Worm (Caenorhabditis elegans) whole organism, L3 larva: ENCODE data around the gene cutl-19.
A peak's percentile ranks its signal among the peaks of the same experiment; 100 is the strongest.

ENCODE experiments used
- R02D3.7 ChIP-seq: fragments of 150-350 bp; optimal IDR thresholded peaks from 2 replicates; lab custom pipeline; 2014; ENCODE audit warnings: missing biosample characterization, missing genetic modification characterization
- ZK546.5 ChIP-seq: sonication (generic microtip); optimal IDR thresholded peaks from 2 replicates; lab custom pipeline; 2017; ENCODE audit warnings: missing biosample characterization, missing genetic modification characterization
- aly-2 ChIP-seq: fragments of 150-350 bp; optimal IDR thresholded peaks from 2 replicates; lab custom pipeline; 2014; ENCODE audit warnings: missing biosample characterization, missing genetic modification characterization
- ama-1 ChIP-seq: fragments of 150-350 bp; optimal IDR thresholded peaks from 2 replicates; lab custom pipeline; 2018
- ceh-16 ChIP-seq: sonication (generic microtip); optimal IDR thresholded peaks from 2 replicates; lab custom pipeline; 2017; ENCODE audit warnings: missing biosample characterization, missing genetic modification characterization
- ceh-28 ChIP-seq: fragments of 150-350 bp; optimal IDR thresholded peaks from 2 replicates; lab custom pipeline; 2014; ENCODE audit warnings: missing biosample characterization, missing genetic modification reagents, missing genetic modification characterization
- ceh-82 ChIP-seq: fragments of 150-350 bp; optimal IDR thresholded peaks from 2 replicates; lab custom pipeline; 2014; ENCODE audit warnings: missing biosample characterization, missing genetic modification characterization
- ceh-9 ChIP-seq: sonication (generic microtip); optimal IDR thresholded peaks from 2 replicates; lab custom pipeline; 2018; ENCODE audit warnings: missing biosample characterization, missing genetic modification characterization
- daf-12 ChIP-seq: fragments of 150-350 bp; optimal IDR thresholded peaks from 2 replicates; lab custom pipeline; 2014; ENCODE audit warnings: missing biosample characterization, missing genetic modification reagents, missing genetic modification characterization
- egl-27 ChIP-seq: sonication (generic microtip); optimal IDR thresholded peaks from 4 replicates; lab custom pipeline; 2017; ENCODE audit warnings: missing biosample characterization, missing genetic modification reagents, missing genetic modification characterization
- egl-5 ChIP-seq: fragments of 150-350 bp; optimal IDR thresholded peaks from 2 replicates; lab custom pipeline; 2017; ENCODE audit warnings: missing biosample characterization, missing genetic modification reagents, missing genetic modification characterization, inconsistent platforms
- elt-1 ChIP-seq: fragments of 150-350 bp; optimal IDR thresholded peaks from 2 replicates; lab custom pipeline; 2014; ENCODE audit warnings: missing biosample characterization, missing genetic modification characterization
- elt-2 ChIP-seq: sonication (generic microtip); optimal IDR thresholded peaks from 2 replicates; lab custom pipeline; 2016; ENCODE audit warnings: missing genetic modification reagents, mild to moderate bottlenecking, missing genetic modification characterization, missing compliant biosample characterization
- elt-3 ChIP-seq, 3 experiments: fragments of 150-350 bp in 1 of 3; sonication (generic microtip) in 2 of 3; optimal IDR thresholded peaks; 2 replicates in 2 of 3; 4 replicates in 1 of 3; lab custom pipeline; 2014 to 2017; ENCODE audit warnings: missing biosample characterization in 3 of 3, missing genetic modification characterization in 3 of 3
- eor-1 ChIP-seq, 2 experiments: fragments of 150-350 bp; optimal IDR thresholded peaks; 2 replicates each; lab custom pipeline; 2014 to 2018; ENCODE audit warnings: missing biosample characterization in 2 of 2, missing genetic modification characterization in 2 of 2
- fkh-10 ChIP-seq: sonication (generic microtip); optimal IDR thresholded peaks from 2 replicates; lab custom pipeline; 2017; ENCODE audit warnings: missing biosample characterization, missing genetic modification reagents, missing genetic modification characterization
- fkh-2 ChIP-seq: fragments of 150-350 bp; optimal IDR thresholded peaks from 2 replicates; lab custom pipeline; 2014; ENCODE audit warnings: missing biosample characterization, missing genetic modification reagents, missing genetic modification characterization
- fos-1 ChIP-seq: fragments of 150-350 bp; optimal IDR thresholded peaks from 2 replicates; lab custom pipeline; 2014; ENCODE audit warnings: missing biosample characterization, missing genetic modification characterization
- hmg-11 ChIP-seq: sonication (generic microtip); optimal IDR thresholded peaks from 2 replicates; lab custom pipeline; 2016; ENCODE audit warnings: missing genetic modification characterization, missing compliant biosample characterization
- jun-1 ChIP-seq: fragments of 150-350 bp; optimal IDR thresholded peaks from 2 replicates; lab custom pipeline; 2014; ENCODE audit warnings: missing biosample characterization, missing genetic modification reagents, missing genetic modification characterization
- lin-15B ChIP-seq: fragments of 150-350 bp; optimal IDR thresholded peaks from 2 replicates; lab custom pipeline; 2014; ENCODE audit warnings: missing biosample characterization, missing genetic modification characterization
- lin-39 ChIP-seq: fragments of 150-350 bp; optimal IDR thresholded peaks from 2 replicates; lab custom pipeline; 2018; ENCODE audit warnings: missing biosample characterization, missing genetic modification reagents, missing genetic modification characterization
- lsy-12 ChIP-seq: sonication (generic microtip); optimal IDR thresholded peaks from 2 replicates; lab custom pipeline; 2016; ENCODE audit warnings: mild to moderate bottlenecking, missing genetic modification characterization, missing compliant biosample characterization
- mdl-1 ChIP-seq: fragments of 150-350 bp; optimal IDR thresholded peaks from 2 replicates; lab custom pipeline; 2014; ENCODE audit warnings: missing biosample characterization, missing genetic modification characterization
- mml-1 ChIP-seq: fragments of 150-350 bp; sonication (generic microtip); optimal IDR thresholded peaks from 3 replicates; lab custom pipeline; 2014; ENCODE audit warnings: missing biosample characterization, missing genetic modification characterization
- nfya-1 ChIP-seq: sonication (generic microtip); optimal IDR thresholded peaks from 2 replicates; lab custom pipeline; 2017; ENCODE audit warnings: missing genetic modification characterization, mild to moderate bottlenecking, missing compliant biosample characterization, antibody characterized with exemption, moderate library complexity; ENCODE audit not compliant: insufficient read depth
- nhr-11 ChIP-seq: fragments of 150-350 bp; optimal IDR thresholded peaks from 2 replicates; lab custom pipeline; 2014; ENCODE audit warnings: missing biosample characterization, missing genetic modification characterization
- nhr-12 ChIP-seq: fragments of 150-350 bp; optimal IDR thresholded peaks from 2 replicates; lab custom pipeline; 2014; ENCODE audit warnings: missing biosample characterization, missing genetic modification characterization
- nhr-23 ChIP-seq: fragments of 150-350 bp; optimal IDR thresholded peaks from 2 replicates; lab custom pipeline; 2014; ENCODE audit warnings: missing biosample characterization, missing genetic modification reagents, missing genetic modification characterization
- nhr-237 ChIP-seq: fragments of 150-350 bp; optimal IDR thresholded peaks from 2 replicates; lab custom pipeline; 2014; ENCODE audit warnings: missing biosample characterization, missing genetic modification characterization
- nhr-25 ChIP-seq: sonication (generic microtip); optimal IDR thresholded peaks from 2 replicates; lab custom pipeline; 2017; ENCODE audit warnings: missing biosample characterization, missing genetic modification characterization
- nhr-28 ChIP-seq: fragments of 150-350 bp; optimal IDR thresholded peaks from 2 replicates; lab custom pipeline; 2014; ENCODE audit warnings: missing biosample characterization, missing genetic modification characterization
- nhr-43 ChIP-seq: sonication (generic microtip); optimal IDR thresholded peaks from 2 replicates; lab custom pipeline; 2016; ENCODE audit warnings: mild to moderate bottlenecking, missing genetic modification characterization, missing compliant biosample characterization; ENCODE audit not compliant: poor library complexity, severe bottlenecking
- nhr-67 ChIP-seq: fragments of 150-350 bp; optimal IDR thresholded peaks from 2 replicates; lab custom pipeline; 2014; ENCODE audit warnings: missing biosample characterization, missing genetic modification characterization
- nhr-76 ChIP-seq: fragments of 150-350 bp; sonication (generic microtip); optimal IDR thresholded peaks from 5 replicates; lab custom pipeline; 2014; ENCODE audit warnings: missing biosample characterization, missing genetic modification characterization
- nhr-77 ChIP-seq: fragments of 150-350 bp; optimal IDR thresholded peaks from 2 replicates; lab custom pipeline; 2014; ENCODE audit warnings: missing biosample characterization, missing genetic modification characterization
- pha-4 ChIP-seq: fragments of 150-350 bp; optimal IDR thresholded peaks from 2 replicates; lab custom pipeline; 2014; ENCODE audit warnings: missing biosample characterization, missing genetic modification reagents, missing genetic modification characterization
- pqm-1 ChIP-seq: fragments of 150-350 bp; optimal IDR thresholded peaks from 2 replicates; lab custom pipeline; 2017; ENCODE audit warnings: missing biosample characterization, missing genetic modification characterization, inconsistent platforms
- sea-2 ChIP-seq: fragments of 150-350 bp; sonication (generic microtip); optimal IDR thresholded peaks from 4 replicates; lab custom pipeline; 2014; ENCODE audit warnings: missing biosample characterization, missing genetic modification reagents, missing genetic modification characterization
- skn-1 ChIP-seq: fragments of 150-350 bp; optimal IDR thresholded peaks from 2 replicates; lab custom pipeline; 2014; ENCODE audit warnings: missing biosample characterization, missing genetic modification characterization
- snpc-4 ChIP-seq: fragments of 150-350 bp; optimal IDR thresholded peaks from 2 replicates; lab custom pipeline; 2014; ENCODE audit warnings: missing biosample characterization, missing genetic modification characterization
- tbx-2 ChIP-seq: sonication (generic microtip); optimal IDR thresholded peaks from 2 replicates; lab custom pipeline; 2016; ENCODE audit warnings: mild to moderate bottlenecking, missing genetic modification characterization, missing compliant biosample characterization
- unc-39 ChIP-seq: sonication (generic microtip); optimal IDR thresholded peaks from 4 replicates; lab custom pipeline; 2017; ENCODE audit warnings: missing biosample characterization, missing genetic modification characterization
- unc-62 ChIP-seq: fragments of 150-350 bp; sonication (generic microtip); optimal IDR thresholded peaks from 4 replicates; lab custom pipeline; 2014; ENCODE audit warnings: missing biosample characterization, missing genetic modification reagents, missing genetic modification characterization
- zag-1 ChIP-seq: fragments of 150-350 bp; optimal IDR thresholded peaks from 2 replicates; lab custom pipeline; 2014; ENCODE audit warnings: missing biosample characterization, missing genetic modification characterization
- ztf-11 ChIP-seq: fragments of 150-350 bp; optimal IDR thresholded peaks from 2 replicates; lab custom pipeline; 2014; ENCODE audit warnings: missing biosample characterization, missing genetic modification characterization
- ztf-4 ChIP-seq: fragments of 150-350 bp; optimal IDR thresholded peaks from 2 replicates; lab custom pipeline; 2014; ENCODE audit warnings: missing biosample characterization, missing genetic modification characterization

cutl-19 gene

DNA sequence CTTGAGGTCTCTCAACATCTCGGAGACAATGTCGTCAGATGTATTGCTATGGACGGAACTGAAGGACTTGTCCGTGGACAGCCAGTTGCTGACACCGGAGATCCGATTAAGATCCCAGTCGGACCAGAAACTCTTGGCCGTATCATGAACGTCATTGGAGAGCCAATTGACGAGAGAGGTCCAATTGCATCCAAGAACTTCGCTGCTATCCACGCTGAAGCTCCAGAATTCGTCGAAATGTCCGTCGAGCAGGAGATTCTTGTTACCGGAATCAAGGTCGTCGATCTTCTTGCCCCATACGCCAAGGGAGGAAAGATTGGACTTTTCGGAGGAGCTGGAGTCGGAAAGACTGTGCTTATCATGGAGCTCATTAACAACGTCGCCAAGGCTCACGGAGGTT lies 11.4 kb upstream of the cutl-19 start:
- TF ChIP-seq nhr-77 (tag; lab: Kevin White, UChicago) (no peak), ama-1 (lab: Kevin White, UChicago) (no peak), elt-2 (tag; lab: Kevin White, UChicago) (no peak), fos-1 (tag; lab: Kevin White, UChicago) (no peak), nhr-67 (tag; lab: Kevin White, UChicago) (no peak)

DNA sequence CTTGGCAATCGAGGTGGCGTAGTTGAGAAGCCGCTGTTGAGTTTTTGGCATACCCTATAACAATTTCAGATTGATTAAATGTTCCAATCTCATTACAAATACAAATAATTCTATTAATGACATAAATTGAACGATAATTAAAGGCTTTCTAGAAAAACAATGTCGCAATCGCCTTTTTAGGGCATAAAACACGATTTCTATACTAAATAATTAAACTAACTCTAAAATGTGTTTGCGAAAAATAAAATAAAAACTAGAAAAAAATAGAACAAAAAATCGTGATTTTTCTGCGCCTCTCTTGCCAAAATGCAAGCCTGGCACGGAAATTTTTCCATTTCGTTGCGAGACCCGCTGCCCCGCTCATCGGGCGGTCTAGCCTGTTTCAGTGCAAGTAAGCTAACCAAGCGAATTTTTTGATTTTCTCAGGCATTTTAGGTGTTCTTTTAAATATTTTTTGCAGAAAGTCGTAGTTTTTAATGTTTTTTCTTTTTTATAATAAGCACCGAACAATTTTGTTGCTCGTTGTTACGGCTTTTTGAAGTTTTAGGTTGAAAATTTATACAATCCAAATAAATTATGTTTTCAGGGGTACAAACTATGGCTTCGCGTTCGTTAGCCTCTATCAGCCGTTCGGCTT lies 10.5 kb upstream of the cutl-19 start, which contains the start of the genes C34E10.12, C34E10.10 and atp-2:
TSS of gene C34E10.12 (minus strand) at position 51 of the 637 bp plus-strand sequence.
TSS of gene C34E10.10 (minus strand) at position 54 of the 637 bp plus-strand sequence.
TSS of gene atp-2 (plus strand) at position 587 of the 637 bp plus-strand sequence.
- TF ChIP-seq pqm-1 (tag; lab: Kevin White, UChicago) (peak; percentile 42), elt-1 (no peak), unc-62 (GFP tag; lab: Kevin White, UChicago) (no peak), hmg-11 (tag; lab: Kevin White, UChicago) (peak; percentile 91), tbx-2 (tag; lab: Kevin White, UChicago) (peak; percentile 29), jun-1 (tag; lab: Kevin White, UChicago) (peak; percentile 2), elt-2 (tag; lab: Kevin White, UChicago) (peak; percentile 62), lin-39 (tag; lab: Kevin White, UChicago) (peak; percentile 94), unc-39 (tag; lab: Kevin White, UChicago) (no peak), ztf-11 (no peak), ceh-28 (tag; lab: Kevin White, UChicago) (no peak), nfya-1 (peak; percentile 93), aly-2 (no peak), fkh-2 (tag; lab: Kevin White, UChicago) (no peak), nhr-11 (peak; percentile 30), ceh-82 (tag; lab: Kevin White, UChicago) (peak; percentile 9), nhr-77 (tag; lab: Kevin White, UChicago) (no peak), ZK546.5 (tag; lab: Kevin White, UChicago) (no peak), fos-1 (tag; lab: Kevin White, UChicago) (no peak), ceh-16 (tag; lab: Kevin White, UChicago) (no peak), nhr-25 (peak; percentile 78), mml-1 (tag; lab: Kevin White, UChicago) (no peak), snpc-4 (tag; lab: Kevin White, UChicago) (peak; percentile 40), nhr-43 (tag; lab: Kevin White, UChicago) (peak; percentile 80), elt-3 (tag; optimal IDR thresholded peaks at IDR 0.05; lab: Kevin White, UChicago) (no peak), zag-1 (tag; lab: Kevin White, UChicago) (no peak), skn-1 (tag; lab: Kevin White, UChicago) (peak; percentile 57), R02D3.7 (tag; lab: Kevin White, UChicago) (peak; percentile 50), ztf-4 (tag; lab: Kevin White, UChicago) (peak; percentile 25), nhr-12 (no peak), ama-1 (lab: Kevin White, UChicago) (peak; percentile 42), mdl-1 (tag; lab: Kevin White, UChicago) (no peak), nhr-76 (tag; lab: Kevin White, UChicago) (no peak), pha-4 (tag; lab: Kevin White, UChicago) (peak; percentile 97), ceh-9 (tag; lab: Kevin White, UChicago) (no peak), egl-27 (no peak), nhr-237 (tag; lab: Kevin White, UChicago) (no peak), eor-1 (tag; optimal IDR thresholded peaks at IDR 0.05; lab: Kevin White, UChicago) (no peak), nhr-28 (tag; lab: Kevin White, UChicago) (no peak), fkh-10 (GFP tag; lab: Kevin White, UChicago) (peak; percentile 33), egl-5 (tag; lab: Kevin White, UChicago) (peak; percentile 88), lsy-12 (tag; lab: Kevin White, UChicago) (peak; percentile 77), nhr-67 (tag; lab: Kevin White, UChicago) (no peak), daf-12 (no peak), nhr-23 (tag; lab: Kevin White, UChicago) (peak; percentile 92), sea-2 (GFP tag; lab: Kevin White, UChicago) (no peak), lin-15B (tag; lab: Kevin White, UChicago) (peak; percentile 95)
